ENCODE assay signal across 1 worm cellular context in genomic region chrIV:1353811-1354210, ce11.
TF ChIP-seq lines count a peak whose summit lies in the region.

No protein-coding gene starts in this region.

TF ChIP-seq in whole organism, L4 larva, 104 proteins besides CTCF, POLR2A, EP300 and RAD21 (continued from another document):
- TF ChIP-seq mdt-29 (GFP tag; IDR thresholded peaks at IDR 0.05; lab: Robert Waterston, UW) (no peak), attf-4 (tag; optimal IDR thresholded peaks at IDR 0.05; lab: Kevin White, UChicago) (no peak), zip-11 (GFP tag; IDR thresholded peaks at IDR 0.05; lab: Robert Waterston, UW) (no peak), nhr-28 (tag; optimal IDR thresholded peaks at IDR 0.05; lab: Kevin White, UChicago) (no peak), sdz-12 (GFP tag; optimal IDR thresholded peaks at IDR 0.05; lab: Kevin White, UChicago) (peak; percentile 24), snpc-1.2 (GFP tag; IDR thresholded peaks at IDR 0.05; lab: Robert Waterston, UW) (no peak), hlh-11 (tag; optimal IDR thresholded peaks at IDR 0.05; lab: Kevin White, UChicago) (no peak), mdl-1 (tag; optimal IDR thresholded peaks at IDR 0.05; lab: Kevin White, UChicago) (no peak), ama-1 (optimal IDR thresholded peaks at IDR 0.05; lab: Kevin White, UChicago) (peak; percentile 11), lin-29 (GFP tag; IDR thresholded peaks at IDR 0.05; lab: Robert Waterston, UW) (no peak), F37D6.2 (tag; optimal IDR thresholded peaks at IDR 0.05; lab: Kevin White, UChicago) (no peak)
